Fruit fly (Drosophila melanogaster): ENCODE measurements around the gene CG11629.

dm6 chr2L:21860566-21860965, 37.5 kb downstream of the CG11629 start:
- TF ChIP-seq CTCF (optimal IDR thresholded peaks at IDR 0.05): no peak
- TF ChIP-seq CG8478 (optimal IDR thresholded peaks at IDR 0.05): no peak
